Worm (Caenorhabditis elegans): ENCODE measurements around the gene nyn-1.
A peak's percentile ranks its signal among the peaks of the same experiment; 100 is the strongest.

DNA sequence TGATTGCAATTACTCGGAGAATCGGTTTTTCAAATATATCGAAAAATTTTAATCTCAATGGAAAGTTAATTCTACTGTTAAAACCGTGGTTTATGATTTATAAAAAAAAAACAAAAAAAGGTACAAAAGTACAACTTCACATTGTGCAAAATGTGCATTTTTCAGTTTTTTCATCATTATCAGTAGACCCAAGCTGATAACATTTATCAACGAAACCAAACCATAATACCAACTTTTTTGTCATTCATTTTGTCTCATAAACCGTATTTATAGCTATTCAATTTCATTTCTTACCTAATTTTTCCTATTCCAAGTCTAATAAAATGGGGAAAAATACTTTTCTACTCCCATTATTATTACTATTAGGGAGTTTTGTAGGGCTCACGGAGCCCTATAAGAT lies 47.8 kb downstream of the nyn-1 start, which contains the start of gene ugt-22:
- TF ChIP-seq ces-1 (GFP tag; optimal IDR thresholded peaks at IDR 0.05) (no peak), lin-15B (tag; optimal IDR thresholded peaks at IDR 0.05) (no peak), dpl-1 (GFP tag; optimal IDR thresholded peaks at IDR 0.05) (no peak), nhr-20 (tag; optimal IDR thresholded peaks at IDR 0.05) (no peak), snu-23 (GFP tag; optimal IDR thresholded peaks at IDR 0.05) (no peak), pqm-1 (tag; optimal IDR thresholded peaks at IDR 0.05) (no peak), elt-3 (tag; optimal IDR thresholded peaks at IDR 0.05) (no peak), mdl-1 (tag; optimal IDR thresholded peaks at IDR 0.05) (no peak), lin-39 (tag; optimal IDR thresholded peaks at IDR 0.05) (no peak), nhr-237 (tag; optimal IDR thresholded peaks at IDR 0.05) (no peak), tlp-1 (tag; optimal IDR thresholded peaks at IDR 0.05) (peak; percentile 1), ama-1 (optimal IDR thresholded peaks at IDR 0.05) (no peak), tbx-2 (tag; optimal IDR thresholded peaks at IDR 0.05) (no peak), nhr-28 (tag; optimal IDR thresholded peaks at IDR 0.05) (no peak)
